Fruit fly (Drosophila melanogaster) whole organism, pupa: ENCODE results near the gene CG5498.
A peak's percentile ranks its signal among the peaks of the same experiment; 100 is the strongest.

ENCODE experiments used
- CG10348 ChIP-seq: fragments of 200-800 bp; sonication (Bioruptor generic); IDR thresholded peaks from 2 replicates; pipeline ENCODE4 v1.3.6; 2022; ENCODE audit warnings: missing biosample characterization, missing genetic modification characterization
- CG12605 ChIP-seq: fragments of 200-800 bp; sonication (Bioruptor generic); IDR thresholded peaks from 2 replicates; pipeline ENCODE4 v1.3.6; 2022; ENCODE audit warnings: missing biosample characterization, missing genetic modification characterization
- CG13204 ChIP-seq: fragments of 200-800 bp; sonication (Bioruptor generic); optimal IDR thresholded peaks from 2 replicates; lab custom pipeline; 2018; ENCODE audit warnings: missing biosample characterization, mild to moderate bottlenecking, missing genetic modification characterization, moderate library complexity
- CG14655 ChIP-seq: fragments of 200-800 bp; sonication (Bioruptor generic); optimal IDR thresholded peaks from 3 replicates; lab custom pipeline; 2017; ENCODE audit warnings: mild to moderate bottlenecking, missing biosample characterization, missing genetic modification reagents, missing genetic modification characterization
- CG15710 ChIP-seq: fragments of 200-800 bp; sonication (Bioruptor generic); optimal IDR thresholded peaks from 2 replicates; lab custom pipeline; 2018; ENCODE audit warnings: missing biosample characterization, mild to moderate bottlenecking, missing genetic modification characterization, moderate library complexity
- CG17806 ChIP-seq: fragments of 200-800 bp; sonication (Bioruptor generic); optimal IDR thresholded peaks from 2 replicates; lab custom pipeline; 2018; ENCODE audit warnings: missing biosample characterization, mild to moderate bottlenecking, missing genetic modification characterization, moderate library complexity
- CG32121 ChIP-seq: fragments of 200-800 bp; sonication (Bioruptor generic); IDR thresholded peaks from 2 replicates; pipeline ENCODE4 v1.3.6; 2022; ENCODE audit warnings: missing biosample characterization, missing genetic modification characterization
- CG34367 ChIP-seq: fragments of 200-800 bp; sonication (Bioruptor generic); optimal IDR thresholded peaks from 2 replicates; lab custom pipeline; 2018; ENCODE audit warnings: missing biosample characterization, mild to moderate bottlenecking, missing genetic modification characterization
- CG4496 ChIP-seq: fragments of 200-800 bp; sonication (Bioruptor generic); IDR thresholded peaks from 3 replicates; pipeline ENCODE4 v1.3.6; 2022; ENCODE audit warnings: missing biosample characterization, missing genetic modification characterization
- CG8159 ChIP-seq: fragments of 200-800 bp; sonication (Bioruptor generic); optimal IDR thresholded peaks from 3 replicates; lab custom pipeline; 2018; ENCODE audit warnings: missing biosample characterization, mild to moderate bottlenecking, missing genetic modification characterization, moderate library complexity
- CG8301 ChIP-seq: fragments of 200-800 bp; sonication (Bioruptor generic); optimal IDR thresholded peaks from 2 replicates; lab custom pipeline; 2018; ENCODE audit warnings: missing biosample characterization, mild to moderate bottlenecking, missing genetic modification characterization
- CG9948 ChIP-seq: fragments of 200-800 bp; sonication (Bioruptor generic); optimal IDR thresholded peaks from 2 replicates; lab custom pipeline; 2018; ENCODE audit warnings: missing biosample characterization, mild to moderate bottlenecking, missing genetic modification characterization, moderate library complexity
- D1 ChIP-seq: fragments of 200-800 bp; sonication (Bioruptor generic); optimal IDR thresholded peaks from 2 replicates; lab custom pipeline; 2018; ENCODE audit warnings: missing biosample characterization, mild to moderate bottlenecking, missing genetic modification characterization, moderate library complexity
- EcR ChIP-seq: fragments of 200-800 bp; sonication (Bioruptor generic); optimal IDR thresholded peaks from 3 replicates; lab custom pipeline; 2019; ENCODE audit warnings: missing biosample characterization, missing genetic modification characterization, mild to moderate bottlenecking, moderate library complexity, missing genetic modification reagents
- Ets98B ChIP-seq: fragments of 200-800 bp; sonication (Bioruptor generic); IDR thresholded peaks from 2 replicates; pipeline ENCODE4 v1.3.6; 2022; ENCODE audit warnings: missing biosample characterization, missing genetic modification characterization
- Pif1A ChIP-seq: fragments of 200-800 bp; sonication (Bioruptor generic); optimal IDR thresholded peaks from 3 replicates; lab custom pipeline; 2016; ENCODE audit warnings: missing biosample characterization, missing genetic modification characterization
- Pif1B ChIP-seq: fragments of 200-800 bp; sonication (Bioruptor generic); optimal IDR thresholded peaks from 3 replicates; lab custom pipeline; 2016; ENCODE audit warnings: missing biosample characterization, missing genetic modification characterization
- Snoo ChIP-seq: fragments of 200-800 bp; sonication (Bioruptor generic); optimal IDR thresholded peaks from 3 replicates; lab custom pipeline; 2017; ENCODE audit warnings: missing biosample characterization, mild to moderate bottlenecking, missing genetic modification characterization, inconsistent platforms
- fd96Ca ChIP-seq: fragments of 200-800 bp; sonication (Bioruptor generic); IDR thresholded peaks from 3 replicates; pipeline ENCODE4 v1.3.6; 2022; ENCODE audit warnings: missing biosample characterization, missing genetic modification characterization
- gl ChIP-seq: fragments of 200-800 bp; sonication (Bioruptor generic); optimal IDR thresholded peaks from 2 replicates; lab custom pipeline; 2018; ENCODE audit warnings: missing biosample characterization, mild to moderate bottlenecking, missing genetic modification characterization
- rn ChIP-seq: fragments of 200-800 bp; sonication (Bioruptor generic); IDR thresholded peaks from 2 replicates; pipeline ENCODE4 v1.3.6; 2022; ENCODE audit warnings: missing biosample characterization, missing genetic modification characterization

CG5498 gene

dm6 chr3L:20353726-20354332, 30.1 kb downstream of the CG5498 start:
- TF ChIP-seq gl (tag; lab: Kevin White, UChicago): no peak
- TF ChIP-seq CG17806: no peak
- TF ChIP-seq CG9948: no peak
- TF ChIP-seq CG14655 (GFP tag; lab: Kevin White, UChicago): no peak
- no peak for TF ChIP-seq Pif1A
- no peak for TF ChIP-seq CG4496 (GFP tag; lab: Robert Waterston, UW)
- 0 out of 2 replicates have a peak, but pooled peaks have one; percentile 13 for TF ChIP-seq CG12605
- TF ChIP-seq CG32121 (GFP tag; lab: Robert Waterston, UW): 0 out of 2 replicates have a peak, but pooled peaks have one; percentile 9
- no peak for TF ChIP-seq CG10348 (GFP tag; lab: Robert Waterston, UW)
- TF ChIP-seq Pif1B (GFP tag; lab: Kevin White, UChicago): no peak
- TF ChIP-seq CG8159 (tag; lab: Kevin White, UChicago): peak; percentile 87
- no peak for TF ChIP-seq Snoo (tag; lab: Kevin White, UChicago)
- no peak for TF ChIP-seq fd96Ca (GFP tag; lab: Robert Waterston, UW)

- TF ChIP-seq gl (tag; lab: Kevin White, UChicago): no peak
- no peak for TF ChIP-seq CG4496 (GFP tag; lab: Robert Waterston, UW)
- no peak for TF ChIP-seq CG34367 (tag; lab: Kevin White, UChicago)
- no peak for TF ChIP-seq EcR (GFP tag; lab: Kevin White, UChicago)
- no peak for TF ChIP-seq CG12605
- TF ChIP-seq CG8301 (tag; lab: Kevin White, UChicago): no peak
- no peak for TF ChIP-seq fd96Ca (GFP tag; lab: Robert Waterston, UW)
- TF ChIP-seq CG8159 (tag; lab: Kevin White, UChicago): no peak
Measured at dm6 chr3L:20353149-20353548, 30.8 kb downstream of the CG5498 start, which contains the start of gene CG5618. TSS of gene CG5618 (plus strand) at chr3L:20353449.

dm6 chr3L:20349333-20349924, 34.5 kb downstream of the CG5498 start:
- TF ChIP-seq Ets98B (peak; percentile 44; the same call in 1 of the 2 replicates), CG10348 (GFP tag; lab: Robert Waterston, UW) (no peak), EcR (GFP tag; lab: Kevin White, UChicago) (peak; percentile 95), CG32121 (GFP tag; lab: Robert Waterston, UW) (0 out of 2 replicates have a peak, but pooled peaks have one; percentile 29), D1 (tag; lab: Kevin White, UChicago) (no peak), CG4496 (GFP tag; lab: Robert Waterston, UW) (0 out of 3 replicates have a peak, but pooled peaks have one; percentile 39), CG14655 (GFP tag; lab: Kevin White, UChicago) (no peak), CG12605 (0 out of 2 replicates have a peak, but pooled peaks have one; percentile 46), CG13204 (GFP tag; lab: Kevin White, UChicago) (no peak)

dm6 chr3L:20348581-20349093, 35.3 kb downstream of the CG5498 start:
- TF ChIP-seq CG4496 (GFP tag; lab: Robert Waterston, UW) (no peak), EcR (GFP tag; lab: Kevin White, UChicago) (no peak), CG10348 (GFP tag; lab: Robert Waterston, UW) (no peak), Snoo (tag; lab: Kevin White, UChicago) (no peak), fd96Ca (GFP tag; lab: Robert Waterston, UW) (no peak), CG14655 (GFP tag; lab: Kevin White, UChicago) (no peak), Pif1A (no peak), CG34367 (tag; lab: Kevin White, UChicago) (no peak), CG15710 (tag; lab: Kevin White, UChicago) (no peak), CG17806 (no peak), CG13204 (GFP tag; lab: Kevin White, UChicago) (no peak), gl (tag; lab: Kevin White, UChicago) (no peak), CG32121 (GFP tag; lab: Robert Waterston, UW) (no peak), CG8301 (tag; lab: Kevin White, UChicago) (no peak), D1 (tag; lab: Kevin White, UChicago) (no peak), rn (GFP tag; lab: Robert Waterston, UW) (no peak), CG8159 (tag; lab: Kevin White, UChicago) (no peak)

dm6 chr3L:20347762-20348580, 35.9 kb downstream of the CG5498 start, which contains the start of the genes Rbbp5 and eRF1:
TSS of gene Rbbp5 (minus strand) at chr3L:20347942.
TSS of gene eRF1 (plus strand) at chr3L:20348355.
- no peak for TF ChIP-seq CG14655 (GFP tag; lab: Kevin White, UChicago)
- TF ChIP-seq fd96Ca (GFP tag; lab: Robert Waterston, UW): no peak; the same call in 2 of the 3 replicates
- peak; percentile 37 for TF ChIP-seq CG9948
- no peak for TF ChIP-seq CG13204 (GFP tag; lab: Kevin White, UChicago)
- peak; percentile 43 for TF ChIP-seq Snoo (tag; lab: Kevin White, UChicago)
- no peak for TF ChIP-seq gl (tag; lab: Kevin White, UChicago)
- TF ChIP-seq Pif1B (GFP tag; lab: Kevin White, UChicago): peak; percentile 18
- TF ChIP-seq CG10348 (GFP tag; lab: Robert Waterston, UW): no peak
- TF ChIP-seq CG34367 (tag; lab: Kevin White, UChicago): no peak
- peak; percentile 46 for TF ChIP-seq CG17806
- TF ChIP-seq Ets98B: no peak
- peak; percentile 62; the same call in 1 of the 2 replicates for TF ChIP-seq CG32121 (GFP tag; lab: Robert Waterston, UW)
- TF ChIP-seq CG8301 (tag; lab: Kevin White, UChicago): peak; percentile 6
- TF ChIP-seq rn (GFP tag; lab: Robert Waterston, UW): peak; percentile 63
- TF ChIP-seq CG15710 (tag; lab: Kevin White, UChicago): peak; percentile 66
- no peak for TF ChIP-seq Pif1A
- TF ChIP-seq EcR (GFP tag; lab: Kevin White, UChicago): no peak
- no peak for TF ChIP-seq CG4496 (GFP tag; lab: Robert Waterston, UW)
- TF ChIP-seq D1 (tag; lab: Kevin White, UChicago): no peak
- TF ChIP-seq CG8159 (tag; lab: Kevin White, UChicago): peak; percentile 61
- no peak for TF ChIP-seq CG12605
- TF ChIP-seq, all 21 proteins: peak for 9
